Fruit fly (Drosophila melanogaster) whole organism, embryonic: Measurements from ENCODE around the gene dia.

Source experiments
- Antp ChIP-seq: fragments of 200-800 bp; sonication (Bioruptor generic); optimal IDR thresholded peaks from 3 replicates; lab custom pipeline; 2016; ENCODE audit warnings: missing biosample characterization, missing genetic modification characterization
- Bgb ChIP-seq: fragments of 200-800 bp; sonication (Bioruptor generic); IDR thresholded peaks from 2 replicates; pipeline ENCODE4 v1.3.6; 2022; ENCODE audit warnings: missing biosample characterization, missing genetic modification characterization; ENCODE audit not compliant: partially characterized antibody
- CG10431 ChIP-seq: fragments of 200-800 bp; sonication (Bioruptor generic); optimal IDR thresholded peaks from 3 replicates; lab custom pipeline; 2018; ENCODE audit warnings: missing biosample characterization, mild to moderate bottlenecking, missing genetic modification characterization
- CG11560 ChIP-seq: fragments of 200-800 bp; sonication (Bioruptor generic); IDR thresholded peaks from 3 replicates; pipeline ENCODE4 v1.3.6; 2022; ENCODE audit warnings: missing biosample characterization, missing genetic modification characterization
- CG11695 ChIP-seq: fragments of 200-800 bp; sonication (Bioruptor generic); IDR thresholded peaks from 3 replicates; pipeline ENCODE4 v1.3.6; 2022; ENCODE audit warnings: missing biosample characterization, missing genetic modification characterization
- CG12391 ChIP-seq: fragments of 200-800 bp; sonication (Bioruptor generic); optimal IDR thresholded peaks from 3 replicates; lab custom pipeline; 2018; ENCODE audit warnings: missing biosample characterization, mild to moderate bottlenecking, missing genetic modification characterization, moderate library complexity
- CG15073 ChIP-seq: fragments of 200-800 bp; sonication (Bioruptor generic); optimal IDR thresholded peaks from 2 replicates; lab custom pipeline; 2016; ENCODE audit warnings: missing biosample characterization, missing genetic modification characterization
- CG15601 ChIP-seq: fragments of 200-800 bp; sonication (Bioruptor generic); optimal IDR thresholded peaks from 3 replicates; lab custom pipeline; 2019; ENCODE audit warnings: missing biosample characterization, mild to moderate bottlenecking, missing genetic modification characterization, moderate library complexity
- CG16863 ChIP-seq: fragments of 200-800 bp; sonication (Bioruptor generic); optimal IDR thresholded peaks from 3 replicates; lab custom pipeline; 2016; ENCODE audit warnings: missing biosample characterization, missing genetic modification characterization
- CG1832 ChIP-seq: fragments of 200-800 bp; sonication (Bioruptor generic); optimal IDR thresholded peaks from 2 replicates; lab custom pipeline; 2017; ENCODE audit warnings: missing biosample characterization, mild to moderate bottlenecking, missing genetic modification characterization, inconsistent platforms
- CG18476 ChIP-seq: fragments of 200-800 bp; sonication (Bioruptor generic); optimal IDR thresholded peaks from 2 replicates; lab custom pipeline; 2016; ENCODE audit warnings: missing biosample characterization, mild to moderate bottlenecking, missing genetic modification characterization
- CG2116 ChIP-seq: fragments of 200-800 bp; sonication (Bioruptor generic); optimal IDR thresholded peaks from 3 replicates; lab custom pipeline; 2018; ENCODE audit warnings: missing biosample characterization, mild to moderate bottlenecking, missing genetic modification characterization
- CG2875 ChIP-seq: fragments of 200-800 bp; sonication (Bioruptor generic); optimal IDR thresholded peaks from 2 replicates; lab custom pipeline; 2017; ENCODE audit warnings: missing biosample characterization, mild to moderate bottlenecking, missing genetic modification characterization, missing genetic modification reagents
- CG3065 ChIP-seq: fragments of 200-800 bp; sonication (Bioruptor generic); optimal IDR thresholded peaks from 2 replicates; lab custom pipeline; 2016; ENCODE audit warnings: missing biosample characterization, missing genetic modification characterization
- CG42726 ChIP-seq: fragments of 200-800 bp; sonication (Bioruptor generic); IDR thresholded peaks from 2 replicates; pipeline ENCODE4 v1.3.6; 2022; ENCODE audit warnings: missing biosample characterization, missing genetic modification characterization; ENCODE audit not compliant: partially characterized antibody
- CG6813 ChIP-seq: fragments of 200-800 bp; sonication (Bioruptor generic); optimal IDR thresholded peaks from 2 replicates; lab custom pipeline; 2017; ENCODE audit warnings: missing biosample characterization, missing genetic modification characterization, mild to moderate bottlenecking, moderate library complexity, missing genetic modification reagents
- CG7928 ChIP-seq: fragments of 200-800 bp; sonication (Bioruptor generic); optimal IDR thresholded peaks from 2 replicates; lab custom pipeline; 2017; ENCODE audit warnings: missing biosample characterization, mild to moderate bottlenecking, missing genetic modification characterization
- CG7963 ChIP-seq: fragments of 200-800 bp; sonication (Bioruptor generic); IDR thresholded peaks from 3 replicates; pipeline ENCODE4 v1.3.6; 2022; ENCODE audit warnings: missing biosample characterization, missing genetic modification characterization; ENCODE audit not compliant: partially characterized antibody
- CG8089 ChIP-seq: fragments of 200-800 bp; sonication (Bioruptor generic); optimal IDR thresholded peaks from 3 replicates; lab custom pipeline; 2016; ENCODE audit warnings: missing biosample characterization, missing genetic modification characterization
- Chrac-16 ChIP-seq: fragments of 200-800 bp; sonication (Bioruptor generic); optimal IDR thresholded peaks from 3 replicates; lab custom pipeline; 2016; ENCODE audit warnings: missing biosample characterization, missing genetic modification characterization
- E2f1 ChIP-seq: fragments of 200-800 bp; sonication (Bioruptor generic); IDR thresholded peaks from 2 replicates; pipeline ENCODE4 v1.3.6; 2022; ENCODE audit warnings: missing biosample characterization, missing genetic modification characterization
- E2f2 ChIP-seq: fragments of 200-800 bp; sonication (Bioruptor generic); IDR thresholded peaks from 2 replicates; pipeline ENCODE4 v1.3.6; 2022; ENCODE audit warnings: missing biosample characterization, missing genetic modification characterization
- ERR ChIP-seq: fragments of 200-800 bp; sonication (Bioruptor generic); optimal IDR thresholded peaks from 2 replicates; lab custom pipeline; 2016; ENCODE audit warnings: missing biosample characterization, missing genetic modification characterization
- Ets97D ChIP-seq: fragments of 200-800 bp; sonication (Bioruptor generic); optimal IDR thresholded peaks from 3 replicates; lab custom pipeline; 2016; ENCODE audit warnings: missing biosample characterization, missing genetic modification characterization
- HmgZ ChIP-seq: fragments of 200-800 bp; sonication (Bioruptor generic); optimal IDR thresholded peaks from 2 replicates; lab custom pipeline; 2018; ENCODE audit warnings: missing biosample characterization, mild to moderate bottlenecking, missing genetic modification characterization
- Hsf ChIP-seq: fragments of 200-800 bp; sonication (Bioruptor generic); optimal IDR thresholded peaks from 3 replicates; lab custom pipeline; 2016; ENCODE audit warnings: missing biosample characterization, missing genetic modification characterization
- Med ChIP-seq: fragments of 200-800 bp; sonication (Bioruptor generic); peaks from one replicate; lab custom pipeline; 2016; ENCODE audit warnings: missing biosample characterization, missing genetic modification characterization, mild to moderate bottlenecking, inconsistent platforms, moderate library complexity
- YL-1 ChIP-seq: fragments of 200-800 bp; sonication (Bioruptor generic); optimal IDR thresholded peaks from 3 replicates; lab custom pipeline; 2017; ENCODE audit warnings: missing biosample characterization, mild to moderate bottlenecking, missing genetic modification characterization
- amos ChIP-seq: fragments of 200-800 bp; sonication (Bioruptor generic); IDR thresholded peaks from 2 replicates; pipeline ENCODE4 v1.3.6; 2022; ENCODE audit warnings: missing biosample characterization, missing genetic modification characterization; ENCODE audit not compliant: partially characterized antibody
- ash1 ChIP-seq: fragments of 200-800 bp; sonication (Bioruptor generic); optimal IDR thresholded peaks from 2 replicates; lab custom pipeline; 2018; ENCODE audit warnings: missing biosample characterization, mild to moderate bottlenecking, missing genetic modification characterization
- chinmo ChIP-seq: fragments of 200-800 bp; sonication (Bioruptor generic); IDR thresholded peaks from 4 replicates; pipeline ENCODE4 v1.3.6; 2022; ENCODE audit warnings: missing biosample characterization, missing genetic modification characterization; ENCODE audit not compliant: partially characterized antibody
- cwo ChIP-seq: fragments of 200-800 bp; sonication (Bioruptor generic); optimal IDR thresholded peaks from 3 replicates; lab custom pipeline; 2017; ENCODE audit warnings: missing biosample characterization, missing genetic modification characterization, mild to moderate bottlenecking, moderate library complexity, missing genetic modification reagents
- dan ChIP-seq: fragments of 200-800 bp; sonication (Bioruptor generic); IDR thresholded peaks from 2 replicates; pipeline ENCODE4 v1.3.6; 2022; ENCODE audit warnings: missing biosample characterization, missing genetic modification characterization
- dm ChIP-seq: fragments of 200-800 bp; sonication (Bioruptor generic); optimal IDR thresholded peaks from 3 replicates; lab custom pipeline; 2016; ENCODE audit warnings: missing biosample characterization, missing genetic modification characterization
- eve ChIP-seq, 2 experiments: fragments of >200 bp; optimal IDR thresholded peaks; 2 replicates each; lab custom pipeline; 2017; ENCODE audit warnings: missing biosample characterization in 2 of 2, missing genetic modification characterization in 2 of 2
- fd64A ChIP-seq: fragments of 200-800 bp; sonication (Bioruptor generic); optimal IDR thresholded peaks from 3 replicates; lab custom pipeline; 2018; ENCODE audit warnings: missing biosample characterization, mild to moderate bottlenecking, missing genetic modification characterization
- fru ChIP-seq: fragments of >200 bp; optimal IDR thresholded peaks from 2 replicates; lab custom pipeline; 2017
- fu2 ChIP-seq: fragments of 200-800 bp; sonication (Bioruptor generic); optimal IDR thresholded peaks from 2 replicates; lab custom pipeline; 2016; ENCODE audit warnings: missing biosample characterization, missing genetic modification characterization
- ham ChIP-seq: fragments of 200-800 bp; sonication (Bioruptor generic); IDR thresholded peaks from 2 replicates; pipeline ENCODE4 v1.3.6; 2022; ENCODE audit warnings: missing biosample characterization, missing genetic modification characterization
- jigr1 ChIP-seq: fragments of 200-800 bp; sonication (Bioruptor generic); IDR thresholded peaks from 3 replicates; pipeline ENCODE4 v1.3.6; 2022; ENCODE audit warnings: missing biosample characterization, missing genetic modification characterization
- jumu ChIP-seq: fragments of 200-800 bp; sonication (Bioruptor generic); optimal IDR thresholded peaks from 3 replicates; lab custom pipeline; 2016; ENCODE audit warnings: missing biosample characterization, missing genetic modification characterization
- nerfin-1 ChIP-seq: fragments of 200-800 bp; sonication (Bioruptor generic); optimal IDR thresholded peaks from 3 replicates; lab custom pipeline; 2019; ENCODE audit warnings: missing biosample characterization, mild to moderate bottlenecking, missing genetic modification characterization, moderate library complexity
- onecut ChIP-seq: fragments of 200-800 bp; sonication (Bioruptor generic); IDR thresholded peaks from 2 replicates; pipeline ENCODE4 v1.3.6; 2022; ENCODE audit warnings: missing biosample characterization, missing genetic modification characterization
- pho ChIP-seq: fragments of 200-800 bp; sonication (Bioruptor generic); optimal IDR thresholded peaks from 2 replicates; lab custom pipeline; 2016; ENCODE audit warnings: missing biosample characterization, missing genetic modification characterization
- seq ChIP-seq: fragments of 200-800 bp; sonication (Bioruptor generic); IDR thresholded peaks from 2 replicates; pipeline ENCODE4 v1.3.6; 2022; ENCODE audit warnings: missing biosample characterization, missing genetic modification characterization
- sim ChIP-seq: fragments of 200-800 bp; sonication (Bioruptor generic); IDR thresholded peaks from 2 replicates; pipeline ENCODE4 v1.3.6; 2022; ENCODE audit warnings: missing biosample characterization, missing genetic modification characterization
- trem ChIP-seq: fragments of 200-800 bp; optimal IDR thresholded peaks from 3 replicates; lab custom pipeline; 2019; ENCODE audit warnings: missing biosample characterization, mild to moderate bottlenecking, missing genetic modification characterization, moderate library complexity
- ttk ChIP-seq: fragments of 200-800 bp; sonication (Bioruptor generic); IDR thresholded peaks from 2 replicates; pipeline ENCODE4 v2.1.2; 2022; ENCODE audit warnings: missing biosample characterization, missing genetic modification characterization
- unc-4 ChIP-seq: fragments of 200-800 bp; sonication (Bioruptor generic); IDR thresholded peaks from 2 replicates; pipeline ENCODE4 v1.3.6; 2022; ENCODE audit warnings: missing biosample characterization, missing genetic modification characterization; ENCODE audit not compliant: partially characterized antibody

The dia gene

dm6 chr2L:20807617-20808509, 49.9 kb downstream of the dia start (continued):
- TF ChIP-seq CG16863 (no peak), eve (GFP tag; optimal IDR thresholded peaks at IDR 0.05; lab: Kevin White, UChicago) (peak in 1 of 2 experiments; percentile 80), pho (GFP tag; lab: Kevin White, UChicago) (peak; percentile 11), CG7963 (no peak), Ets97D (no peak), onecut (peak; percentile 95), sim (GFP tag; lab: Robert Waterston, UW) (no peak), trem (tag; lab: Kevin White, UChicago) (no peak), CG11560 (no peak), E2f2 (GFP tag; lab: Robert Waterston, UW) (peak; percentile 42), cwo (GFP tag; lab: Kevin White, UChicago) (peak; percentile 52), chinmo (GFP tag; lab: Robert Waterston, UW) (0 out of 4 replicates have a peak, but pooled peaks have one; percentile 19), ham (no peak), CG12391 (tag; lab: Kevin White, UChicago) (peak; percentile 51), jumu (GFP tag; lab: Kevin White, UChicago) (no peak), ash1 (GFP tag; lab: Kevin White, UChicago) (no peak), CG15073 (GFP tag; lab: Kevin White, UChicago) (no peak), CG11695 (GFP tag; lab: Robert Waterston, UW) (peak; percentile 70), CG18476 (peak; percentile 6), unc-4 (GFP tag; lab: Robert Waterston, UW) (no peak), E2f1 (GFP tag; lab: Robert Waterston, UW) (peak; percentile 66), CG7928 (peak; percentile 23), fru (lab: Kevin White, UChicago) (no peak), fd64A (no peak), Antp (GFP tag; lab: Kevin White, UChicago) (no peak), nerfin-1 (tag; lab: Kevin White, UChicago) (no peak), CG2875 (GFP tag; lab: Kevin White, UChicago) (peak; percentile 17), HmgZ (peak; percentile 22), CG3065 (GFP tag; lab: Kevin White, UChicago) (no peak), fu2 (no peak), Chrac-16 (no peak), Hsf (GFP tag; lab: Kevin White, UChicago) (no peak), CG6813 (peak; percentile 73), CG15601 (tag; lab: Kevin White, UChicago) (peak; percentile 49), Med (GFP tag; lab: Kevin White, UChicago) (peak; percentile 88), amos (GFP tag; lab: Robert Waterston, UW) (no peak), ttk (GFP tag; lab: Robert Waterston, UW) (0 out of 2 replicates have a peak, but pooled peaks have one; percentile 12), YL-1 (GFP tag; lab: Kevin White, UChicago) (no peak), CG42726 (no peak), Bgb (no peak), dm (GFP tag; lab: Kevin White, UChicago) (no peak), CG8089 (no peak), CG10431 (GFP tag; lab: Kevin White, UChicago) (no peak), ERR (GFP tag; lab: Kevin White, UChicago) (no peak), CG2116 (GFP tag; lab: Kevin White, UChicago) (no peak), dan (GFP tag; lab: Robert Waterston, UW) (no peak), seq (GFP tag; lab: Robert Waterston, UW) (peak; percentile 23), CG1832 (GFP tag; lab: Kevin White, UChicago) (no peak), jigr1 (GFP tag; lab: Robert Waterston, UW) (no peak)
